Worm (Caenorhabditis elegans): ENCODE measurements around the gene ZK816.3.

ce11 chrX:3379114-3379513 is 30.9 kb downstream of the ZK816.3 start, which contains the start of gene sorf-1:
- TF ChIP-seq nhr-12 (tag; optimal IDR thresholded peaks at IDR 0.05) (no peak), dpl-1 (GFP tag; optimal IDR thresholded peaks at IDR 0.05) (peak in 2 of 3 experiments; percentile 22 to 46), unc-62 (GFP tag; optimal IDR thresholded peaks at IDR 0.05) (no peak), fos-1 (tag; optimal IDR thresholded peaks at IDR 0.05) (no peak), skn-1 (tag; optimal IDR thresholded peaks at IDR 0.05) (no peak), ets-5 (GFP tag; IDR thresholded peaks at IDR 0.05) (no peak), swsn-7 (tag; optimal IDR thresholded peaks at IDR 0.05) (peak; percentile 54)
